Worm (Caenorhabditis elegans): ENCODE results near the gene bath-37.

The bath-37 gene

DNA sequence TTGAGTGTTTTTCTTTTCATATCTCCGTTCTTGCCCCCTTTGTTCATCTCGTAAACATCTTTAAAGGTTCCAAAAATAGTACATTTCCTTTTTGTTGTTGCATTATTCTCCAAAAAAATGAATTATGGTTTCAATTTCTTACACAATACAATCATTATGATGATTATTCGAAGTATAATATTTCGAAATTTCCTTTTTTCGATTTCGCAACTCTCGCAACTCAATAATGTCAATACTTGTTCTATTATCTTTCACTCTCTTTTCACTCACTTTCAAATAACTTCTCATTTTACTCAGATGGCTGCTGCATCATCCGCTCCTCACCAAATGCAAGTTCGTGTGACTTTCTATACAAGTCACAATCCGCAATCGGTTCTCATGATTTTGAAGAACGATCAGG is 34.7 kb upstream of the bath-37 start, which contains the start of gene sqst-1:
sqst-1 (plus strand) TSS at position 298 of the 400 bp plus-strand sequence.
- TF ChIP-seq nhr-129 (tag; optimal IDR thresholded peaks at IDR 0.05) (peak; percentile 72), nhr-25 (tag; optimal IDR thresholded peaks at IDR 0.05) (no peak), R02D3.7 (tag; optimal IDR thresholded peaks at IDR 0.05) (no peak), ZK546.5 (tag; optimal IDR thresholded peaks at IDR 0.05) (no peak), ztf-4 (tag; optimal IDR thresholded peaks at IDR 0.05) (peak; percentile 43), lin-13 (GFP tag; optimal IDR thresholded peaks at IDR 0.05) (no peak), lsy-2 (tag; optimal IDR thresholded peaks at IDR 0.05) (peak in 1 of 2 experiments; percentile 20), C34F6.9 (tag; optimal IDR thresholded peaks at IDR 0.05) (peak; percentile 20), egl-27 (tag; optimal IDR thresholded peaks at IDR 0.05) (no peak), mbf-1 (tag; optimal IDR thresholded peaks at IDR 0.05) (no peak), sem-4 (tag; optimal IDR thresholded peaks at IDR 0.05) (no peak), ztf-1 (GFP tag; conservative IDR thresholded peaks at IDR 0.05) (no peak), peb-1 (tag; optimal IDR thresholded peaks at IDR 0.05) (no peak), lin-39 (tag; optimal IDR thresholded peaks at IDR 0.05) (no peak), nhr-21 (tag; optimal IDR thresholded peaks at IDR 0.05) (no peak)

DNA sequence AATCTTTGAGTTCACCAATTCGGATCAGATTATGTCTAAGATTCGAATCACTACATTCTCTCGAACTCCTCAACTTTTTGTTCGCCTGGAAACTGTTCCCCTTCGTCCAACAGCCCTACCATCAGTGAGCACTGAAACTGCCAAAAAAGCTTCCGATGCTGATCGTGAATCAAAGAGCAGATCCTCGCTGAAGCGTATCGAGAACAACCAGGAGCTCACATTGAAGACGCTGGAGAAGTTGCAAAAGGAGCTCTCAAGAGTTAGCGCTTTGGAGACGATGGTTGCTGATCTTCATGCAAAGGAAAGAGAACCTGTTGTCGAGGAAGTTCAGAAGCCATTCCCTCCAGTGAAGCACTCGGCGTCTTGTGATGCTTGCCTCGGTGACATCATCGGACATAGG is 33.9 kb upstream of the bath-37 start:
- TF ChIP-seq nhr-129 (tag; optimal IDR thresholded peaks at IDR 0.05), result peak; percentile 13
- peak; percentile 26 for TF ChIP-seq ama-1 (optimal IDR thresholded peaks at IDR 0.05)
- TF ChIP-seq nhr-11 (tag; optimal IDR thresholded peaks at IDR 0.05), result no peak
- TF ChIP-seq R02D3.7 (tag; optimal IDR thresholded peaks at IDR 0.05), result no peak
- TF ChIP-seq elt-3 (tag; optimal IDR thresholded peaks at IDR 0.05), result no peak

DNA sequence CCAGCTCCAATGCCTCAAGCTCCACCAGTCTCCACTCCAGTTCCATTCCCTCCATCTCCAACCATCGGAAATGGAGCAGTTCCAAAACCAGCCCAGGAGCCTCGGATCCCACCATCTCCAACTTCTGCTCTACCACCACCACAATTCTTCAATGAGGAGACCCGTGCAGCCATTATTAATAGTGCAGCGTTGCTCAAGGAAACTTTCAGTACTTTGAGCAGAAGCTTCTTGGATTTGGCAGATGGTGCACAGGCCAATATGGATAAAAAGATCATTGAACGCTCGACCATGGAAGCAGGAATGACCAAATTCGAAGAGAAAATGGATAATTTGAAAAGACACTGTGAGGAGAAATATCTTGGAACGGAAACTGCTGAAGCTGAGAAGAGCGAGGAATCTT is 33.3 kb upstream of the bath-37 start:
- TF ChIP-seq lin-39 (tag; optimal IDR thresholded peaks at IDR 0.05) (no peak), elt-1 (tag; optimal IDR thresholded peaks at IDR 0.05) (no peak), sma-3 (GFP tag; optimal IDR thresholded peaks at IDR 0.05) (no peak), zag-1 (tag; optimal IDR thresholded peaks at IDR 0.05) (no peak), snpc-4 (tag; optimal IDR thresholded peaks at IDR 0.05) (no peak), R02D3.7 (tag; optimal IDR thresholded peaks at IDR 0.05) (no peak), nhr-23 (tag; optimal IDR thresholded peaks at IDR 0.05) (no peak), blmp-1 (tag; optimal IDR thresholded peaks at IDR 0.05; ENCODE audit: insufficient read depth) (no peak), nhr-21 (tag; optimal IDR thresholded peaks at IDR 0.05) (no peak), skn-1 (tag; optimal IDR thresholded peaks at IDR 0.05) (no peak), crh-2 (tag; optimal IDR thresholded peaks at IDR 0.05) (no peak), C34F6.9 (tag; optimal IDR thresholded peaks at IDR 0.05) (no peak), mdl-1 (tag; optimal IDR thresholded peaks at IDR 0.05) (no peak), nhr-10 (tag; optimal IDR thresholded peaks at IDR 0.05) (no peak), unc-39 (tag; optimal IDR thresholded peaks at IDR 0.05) (no peak), ztf-11 (tag; optimal IDR thresholded peaks at IDR 0.05) (no peak), ceh-16 (tag; optimal IDR thresholded peaks at IDR 0.05) (no peak), Y55F3AM.14 (GFP tag; optimal IDR thresholded peaks at IDR 0.05) (no peak), nhr-237 (tag; optimal IDR thresholded peaks at IDR 0.05) (no peak)

DNA sequence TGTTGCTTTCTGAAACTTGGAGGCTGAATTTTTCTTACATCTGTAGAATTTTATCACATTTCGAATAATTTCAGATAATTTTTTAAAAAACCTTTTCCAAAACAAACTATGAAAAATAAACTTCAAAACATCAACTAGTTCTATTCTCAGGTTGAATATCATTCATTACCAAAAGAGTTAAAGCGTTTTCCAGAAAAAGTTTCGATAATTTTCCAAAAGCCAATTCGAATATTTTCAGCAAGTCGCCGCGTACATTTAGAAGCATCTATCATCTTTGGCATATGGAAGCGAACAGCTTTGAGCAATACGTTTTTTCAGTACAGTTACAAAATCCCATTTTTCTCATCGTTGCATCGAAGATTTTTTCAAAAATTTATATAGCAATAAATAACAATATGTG is 31.8 kb upstream of the bath-37 start:
- TF ChIP-seq lin-11 (tag; optimal IDR thresholded peaks at IDR 0.05) (no peak), sma-3 (GFP tag; optimal IDR thresholded peaks at IDR 0.05) (peak; percentile 47), nhr-25 (tag; optimal IDR thresholded peaks at IDR 0.05) (peak; percentile 48), ztf-4 (tag; optimal IDR thresholded peaks at IDR 0.05) (peak; percentile 61), sem-4 (tag; optimal IDR thresholded peaks at IDR 0.05) (peak; percentile 64), nhr-129 (tag; optimal IDR thresholded peaks at IDR 0.05) (peak; percentile 6), lsy-2 (tag; optimal IDR thresholded peaks at IDR 0.05) (peak in 1 of 2 experiments; percentile 63), nhr-6 (tag; optimal IDR thresholded peaks at IDR 0.05) (peak; percentile 1), C34F6.9 (tag; optimal IDR thresholded peaks at IDR 0.05) (no peak), lin-13 (GFP tag; optimal IDR thresholded peaks at IDR 0.05) (peak; percentile 11), ama-1 (optimal IDR thresholded peaks at IDR 0.05) (peak; percentile 51)

DNA sequence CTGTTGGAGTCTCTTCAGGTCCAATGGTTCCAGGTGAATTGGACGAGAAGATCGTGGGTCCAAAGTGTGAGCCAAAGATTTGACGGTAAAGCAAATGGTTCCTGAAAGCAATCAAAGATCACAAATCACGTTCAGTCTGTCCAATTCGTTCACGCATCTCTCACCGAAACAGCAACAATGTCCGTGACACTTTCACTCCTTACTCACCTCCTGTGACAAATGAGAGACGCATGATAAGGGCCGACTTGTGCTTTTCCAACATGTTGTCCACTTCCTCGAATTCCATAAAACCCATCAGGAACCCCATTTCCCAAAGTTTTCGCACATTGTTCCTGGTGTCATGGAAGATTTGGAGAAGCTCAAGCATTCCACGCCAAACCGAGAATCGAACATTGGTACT is 28.3 kb upstream of the bath-37 start:
- TF ChIP-seq sma-9 (GFP tag; optimal IDR thresholded peaks at IDR 0.05), result peak; percentile 23
- no peak for TF ChIP-seq sma-9 (tag; optimal IDR thresholded peaks at IDR 0.05)
- no peak for TF ChIP-seq mdl-1 (tag; optimal IDR thresholded peaks at IDR 0.05)
- no peak for TF ChIP-seq ceh-16 (tag; optimal IDR thresholded peaks at IDR 0.05)
- no peak for TF ChIP-seq unc-62 (GFP tag; optimal IDR thresholded peaks at IDR 0.05)
- peak; percentile 60 for TF ChIP-seq fos-1 (tag; optimal IDR thresholded peaks at IDR 0.05)
- TF ChIP-seq elt-3 (tag; optimal IDR thresholded peaks at IDR 0.05), result no peak
- TF ChIP-seq nhr-129 (tag; optimal IDR thresholded peaks at IDR 0.05), result peak; percentile 35
- TF ChIP-seq gmeb-1 (tag; optimal IDR thresholded peaks at IDR 0.05), result no peak
- TF ChIP-seq ztf-11 (tag; optimal IDR thresholded peaks at IDR 0.05), result no peak
